Worm (Caenorhabditis elegans) whole organism, L1 larva: ENCODE measurements around the gene F36H12.9.

ENCODE experiments used
- F16B12.6 ChIP-seq: fragments of 150-350 bp; optimal IDR thresholded peaks from 2 replicates; lab custom pipeline; 2014; ENCODE audit warnings: missing biosample characterization, missing genetic modification characterization
- Y116A8C.19 ChIP-seq: sonication (generic microtip); optimal IDR thresholded peaks from 2 replicates; lab custom pipeline; 2016; ENCODE audit warnings: missing compliant biosample characterization, missing genetic modification characterization, borderline replicate concordance
- aha-1 ChIP-seq: fragments of 150-350 bp; optimal IDR thresholded peaks from 2 replicates; lab custom pipeline; 2014; ENCODE audit warnings: missing biosample characterization, missing genetic modification characterization
- ceh-8 ChIP-seq: fragments of 200-800 bp; sonication (Bioruptor generic); optimal IDR thresholded peaks from 2 replicates; lab custom pipeline; 2018; ENCODE audit warnings: mild to moderate bottlenecking, missing genetic modification characterization, moderate library complexity, missing compliant biosample characterization
- dpl-1 ChIP-seq, 3 experiments: fragments of 150-350 bp in 2 of 3; sonication (generic microtip) in 1 of 3; optimal IDR thresholded peaks; 2 replicates each; lab custom pipeline; 2014 to 2017; ENCODE audit warnings: missing biosample characterization in 3 of 3, missing genetic modification characterization in 3 of 3, missing genetic modification reagents in 3 of 3
- egl-13 ChIP-seq: sonication (generic microtip); optimal IDR thresholded peaks from 2 replicates; lab custom pipeline; 2016; ENCODE audit warnings: missing genotype, missing genetic modification reagents, missing genetic modification characterization, missing compliant biosample characterization
- elt-2 ChIP-seq: sonication (generic microtip); optimal IDR thresholded peaks from 2 replicates; lab custom pipeline; 2016; ENCODE audit warnings: missing genetic modification characterization, mild to moderate bottlenecking, inconsistent platforms, missing compliant biosample characterization, missing genetic modification reagents
- fkh-4 ChIP-seq: sonication (generic microtip); optimal IDR thresholded peaks from 2 replicates; lab custom pipeline; 2016; ENCODE audit warnings: missing compliant biosample characterization, missing genetic modification characterization, borderline replicate concordance
- hpl-2 ChIP-seq: fragments of 150-350 bp; optimal IDR thresholded peaks from 2 replicates; lab custom pipeline; 2014; ENCODE audit warnings: missing biosample characterization, missing genetic modification reagents, missing genetic modification characterization
- isw-1 ChIP-seq: fragments of 200-800 bp; sonication (Bioruptor generic); IDR thresholded peaks from 2 replicates; pipeline ENCODE4 v1.3.6; 2022; ENCODE audit warnings: missing genetic modification characterization, missing compliant biosample characterization
- lin-14 ChIP-seq: fragments of 200-800 bp; sonication (Bioruptor generic); optimal IDR thresholded peaks from 2 replicates; lab custom pipeline; 2018; ENCODE audit warnings: mild to moderate bottlenecking, missing genetic modification characterization, moderate library complexity, missing compliant biosample characterization
- mab-9 ChIP-seq: fragments of 200-800 bp; sonication (Bioruptor generic); IDR thresholded peaks from 2 replicates; pipeline ENCODE4 v1.3.6; 2022; ENCODE audit warnings: missing genetic modification reagents, missing genetic modification characterization, missing compliant biosample characterization
- mdl-1 ChIP-seq, 2 experiments: fragments of 150-350 bp; optimal IDR thresholded peaks; 2 replicates each; lab custom pipeline; 2014 to 2017; ENCODE audit warnings: missing biosample characterization in 2 of 2, missing genetic modification characterization in 2 of 2, inconsistent platforms in 1 of 2
- nhr-20 ChIP-seq: sonication (generic microtip); optimal IDR thresholded peaks from 2 replicates; lab custom pipeline; 2016; ENCODE audit warnings: mild to moderate bottlenecking, missing genetic modification characterization, missing compliant biosample characterization
- nhr-77 ChIP-seq: fragments of 150-350 bp; optimal IDR thresholded peaks from 2 replicates; lab custom pipeline; 2014; ENCODE audit warnings: missing biosample characterization, missing genetic modification characterization
- swsn-7 ChIP-seq: sonication (generic microtip); optimal IDR thresholded peaks from 2 replicates; lab custom pipeline; 2016; ENCODE audit warnings: missing genetic modification characterization, missing compliant biosample characterization
- zag-1 ChIP-seq: fragments of 150-350 bp; optimal IDR thresholded peaks from 2 replicates; lab custom pipeline; 2014; ENCODE audit warnings: missing biosample characterization, missing genetic modification characterization

Gene F36H12.9

DNA sequence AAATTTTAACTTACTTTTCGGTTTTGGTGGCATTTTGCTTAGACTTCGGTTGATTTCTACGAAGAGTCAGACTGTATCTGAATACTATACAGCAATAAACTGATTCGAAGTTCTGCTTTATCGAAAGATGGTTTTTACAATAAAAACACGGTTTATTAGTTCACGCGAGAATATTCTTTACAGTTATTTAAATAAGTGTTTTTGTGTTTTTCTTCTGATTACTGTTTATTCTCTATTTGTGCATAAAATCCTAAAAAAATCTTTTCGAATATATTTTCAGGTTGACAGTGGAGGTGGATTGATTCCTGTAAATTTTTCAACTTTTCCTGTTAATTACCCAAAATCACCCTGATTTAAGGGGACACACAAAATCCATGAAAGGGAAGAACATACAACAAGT, 49.2 kb downstream of the F36H12.9 start, which contains the start of gene ZK354.8:
Gene ZK354.8 (minus strand): TSS at position 101 of the 400 bp plus-strand sequence.
- TF ChIP-seq nhr-20 (tag; lab: Kevin White, UChicago), result no peak
- TF ChIP-seq Y116A8C.19 (tag; lab: Kevin White, UChicago), result no peak
- TF ChIP-seq egl-13 (tag; lab: Kevin White, UChicago), result no peak
- no peak for TF ChIP-seq swsn-7
- TF ChIP-seq lin-14 (GFP tag; lab: Kevin White, UChicago), result no peak
- no peak for TF ChIP-seq dpl-1 (GFP tag; optimal IDR thresholded peaks at IDR 0.05; lab: Kevin White, UChicago)
- TF ChIP-seq zag-1 (tag; lab: Kevin White, UChicago), result no peak
- no peak for TF ChIP-seq nhr-77 (tag; lab: Kevin White, UChicago)
- TF ChIP-seq hpl-2 (GFP tag; lab: Kevin White, UChicago), result no peak
- TF ChIP-seq elt-2 (tag; lab: Kevin White, UChicago), result no peak
- TF ChIP-seq F16B12.6 (tag; lab: Kevin White, UChicago), result no peak
- no peak for TF ChIP-seq isw-1 (GFP tag; lab: Robert Waterston, UW)
- TF ChIP-seq aha-1 (tag; lab: Kevin White, UChicago), result no peak
- TF ChIP-seq mab-9 (GFP tag; lab: Robert Waterston, UW), result no peak
- no peak for TF ChIP-seq fkh-4 (tag; lab: Kevin White, UChicago)
- no peak for TF ChIP-seq mdl-1 (tag; optimal IDR thresholded peaks at IDR 0.05; lab: Kevin White, UChicago)
- TF ChIP-seq ceh-8 (GFP tag; lab: Kevin White, UChicago), result no peak
